Worm (Caenorhabditis elegans) whole organism, young adult: ENCODE data around the gene bre-5.
A peak's percentile ranks its signal among the peaks of the same experiment; 100 is the strongest.

ENCODE experiments used
- B0019.2 ChIP-seq: fragments of 200-800 bp; sonication (Bioruptor generic); conservative IDR thresholded peaks from 2 replicates; pipeline ENCODE4 v1.3.6; 2022; ENCODE audit warnings: missing genetic modification reagents, missing genetic modification characterization, missing compliant biosample characterization
- B0035.1 ChIP-seq: sonication (generic microtip); optimal IDR thresholded peaks from 2 replicates; lab custom pipeline; 2016; ENCODE audit warnings: missing genetic modification characterization, mild to moderate bottlenecking, missing compliant biosample characterization, missing genotype, missing genetic modification reagents
- C06A6.2 ChIP-seq: fragments of 200-800 bp; sonication (Bioruptor generic); conservative IDR thresholded peaks from 2 replicates; pipeline ENCODE4 v1.3.6; 2022; ENCODE audit warnings: missing genetic modification characterization, missing compliant biosample characterization
- F37B4.10 ChIP-seq: fragments of 200-800 bp; sonication (Bioruptor generic); IDR thresholded peaks from 2 replicates; pipeline ENCODE4 v1.3.6; 2022; ENCODE audit warnings: missing genetic modification characterization, missing compliant biosample characterization
- F55B11.4 ChIP-seq: sonication (generic microtip); optimal IDR thresholded peaks from 2 replicates; lab custom pipeline; 2016; ENCODE audit warnings: missing compliant biosample characterization, missing genetic modification characterization, borderline replicate concordance; ENCODE audit not compliant: insufficient read depth
- K11D2.4 ChIP-seq: fragments of 200-800 bp; sonication (Bioruptor generic); IDR thresholded peaks from 2 replicates; pipeline ENCODE4 v1.3.6; 2022; ENCODE audit warnings: missing genetic modification reagents, missing genetic modification characterization, missing compliant biosample characterization
- K12H6.12 ChIP-seq: fragments of 200-800 bp; sonication (Bioruptor generic); optimal IDR thresholded peaks from 2 replicates; lab custom pipeline; 2018; ENCODE audit warnings: mild to moderate bottlenecking, missing genetic modification characterization, missing compliant biosample characterization
- T07F8.4 ChIP-seq: sonication (generic microtip); optimal IDR thresholded peaks from 2 replicates; lab custom pipeline; 2016; ENCODE audit warnings: mild to moderate bottlenecking, missing genetic modification characterization, moderate library complexity, missing compliant biosample characterization
- T26A5.8 ChIP-seq: sonication (generic microtip); optimal IDR thresholded peaks from 2 replicates; lab custom pipeline; 2016; ENCODE audit warnings: missing genetic modification characterization, missing compliant biosample characterization
- Y95B8A.8 ChIP-seq: fragments of 200-800 bp; sonication (Bioruptor generic); IDR thresholded peaks from 2 replicates; pipeline ENCODE4 v1.3.6; 2022; ENCODE audit warnings: missing genetic modification reagents, missing genetic modification characterization, missing compliant biosample characterization
- ZK185.1 ChIP-seq: sonication (generic microtip); optimal IDR thresholded peaks from 2 replicates; lab custom pipeline; 2016; ENCODE audit warnings: mild to moderate bottlenecking, missing genetic modification characterization, missing compliant biosample characterization; ENCODE audit not compliant: poor library complexity, severe bottlenecking
- attf-3 ChIP-seq: fragments of 200-800 bp; sonication (Bioruptor generic); conservative IDR thresholded peaks from 2 replicates; pipeline ENCODE4 v1.3.6; 2022; ENCODE audit warnings: missing genetic modification reagents, missing genetic modification characterization, missing compliant biosample characterization
- attf-6 ChIP-seq: fragments of 200-800 bp; sonication (Bioruptor generic); IDR thresholded peaks from 2 replicates; pipeline ENCODE4 v1.3.6; 2022; ENCODE audit warnings: missing genetic modification reagents, missing genetic modification characterization, missing compliant biosample characterization
- cebp-2 ChIP-seq: fragments of 200-800 bp; sonication (Bioruptor generic); IDR thresholded peaks from 2 replicates; pipeline ENCODE4 v1.3.6; 2022; ENCODE audit warnings: missing genetic modification characterization, missing compliant biosample characterization
- ceh-100 ChIP-seq: fragments of 200-800 bp; sonication (Bioruptor generic); IDR thresholded peaks from 2 replicates; pipeline ENCODE4 v1.3.6; 2022; ENCODE audit warnings: missing genetic modification reagents, missing genetic modification characterization, missing compliant biosample characterization
- ceh-91 ChIP-seq: fragments of 200-800 bp; sonication (Bioruptor generic); IDR thresholded peaks from 2 replicates; pipeline ENCODE4 v1.3.6; 2022; ENCODE audit warnings: missing genetic modification reagents, missing genetic modification characterization, missing compliant biosample characterization
- chd-7 ChIP-seq: sonication (generic microtip); optimal IDR thresholded peaks from 2 replicates; lab custom pipeline; 2016; ENCODE audit warnings: mild to moderate bottlenecking, missing genetic modification characterization, moderate library complexity, missing compliant biosample characterization
- egl-44 ChIP-seq: fragments of 200-800 bp; sonication (Bioruptor generic); IDR thresholded peaks from 2 replicates; pipeline ENCODE4 v1.3.6; 2022; ENCODE audit warnings: missing genetic modification reagents, missing genetic modification characterization, missing compliant biosample characterization
- egrh-3 ChIP-seq: fragments of 200-800 bp; sonication (Bioruptor generic); IDR thresholded peaks from 2 replicates; pipeline ENCODE4 v1.3.6; 2022; ENCODE audit warnings: missing genetic modification reagents, missing genetic modification characterization, missing compliant biosample characterization
- him-1 ChIP-seq: sonication (generic microtip); optimal IDR thresholded peaks from 2 replicates; lab custom pipeline; 2016; ENCODE audit warnings: missing genotype, missing genetic modification reagents, missing genetic modification characterization, missing compliant biosample characterization
- hlh-12 ChIP-seq: sonication (generic microtip); optimal IDR thresholded peaks from 2 replicates; lab custom pipeline; 2016; ENCODE audit warnings: missing genetic modification characterization, missing compliant biosample characterization
- hmg-1.2 ChIP-seq: fragments of 200-800 bp; sonication (Bioruptor generic); IDR thresholded peaks from 2 replicates; pipeline ENCODE4 v1.3.6; 2022; ENCODE audit warnings: missing genetic modification reagents, missing genetic modification characterization, missing compliant biosample characterization
- hmg-20 ChIP-seq: fragments of 200-800 bp; sonication (Bioruptor generic); IDR thresholded peaks from 2 replicates; pipeline ENCODE4 v1.3.6; 2022; ENCODE audit warnings: missing genetic modification reagents, missing genetic modification characterization, missing compliant biosample characterization
- let-526 ChIP-seq: fragments of 200-800 bp; sonication (Bioruptor generic); IDR thresholded peaks from 2 replicates; pipeline ENCODE4 v1.3.6; 2022; ENCODE audit warnings: missing genetic modification reagents, missing genetic modification characterization, missing compliant biosample characterization
- lin-54 ChIP-seq: fragments of 200-800 bp; sonication (Bioruptor generic); optimal IDR thresholded peaks from 2 replicates; lab custom pipeline; 2018; ENCODE audit warnings: mild to moderate bottlenecking, missing genetic modification characterization, missing compliant biosample characterization
- lsy-27 ChIP-seq: sonication (generic microtip); optimal IDR thresholded peaks from 2 replicates; lab custom pipeline; 2017; ENCODE audit warnings: missing genetic modification characterization, mild to moderate bottlenecking, missing compliant biosample characterization, antibody characterized with exemption, missing genotype, borderline replicate concordance; ENCODE audit not compliant: insufficient read depth
- madf-3 ChIP-seq: fragments of 200-800 bp; sonication (Bioruptor generic); IDR thresholded peaks from 2 replicates; pipeline ENCODE4 v1.3.6; 2022; ENCODE audit warnings: missing genetic modification reagents, missing genetic modification characterization, missing compliant biosample characterization
- mxl-1 ChIP-seq: sonication (generic microtip); optimal IDR thresholded peaks from 2 replicates; lab custom pipeline; 2016; ENCODE audit warnings: missing genetic modification characterization, missing compliant biosample characterization
- nhr-27 ChIP-seq: fragments of 200-800 bp; sonication (Bioruptor generic); optimal IDR thresholded peaks from 2 replicates; lab custom pipeline; 2018; ENCODE audit warnings: mild to moderate bottlenecking, missing genetic modification characterization, moderate library complexity, missing compliant biosample characterization
- nhr-80 ChIP-seq: sonication (generic microtip); optimal IDR thresholded peaks from 2 replicates; lab custom pipeline; 2016; ENCODE audit warnings: missing genetic modification characterization, missing compliant biosample characterization
- pbrm-1 ChIP-seq: fragments of 200-800 bp; sonication (Bioruptor generic); IDR thresholded peaks from 2 replicates; pipeline ENCODE4 v1.3.6; 2022; ENCODE audit warnings: missing genetic modification reagents, missing genetic modification characterization, missing compliant biosample characterization
- rec-8 ChIP-seq, 2 experiments: sonication (generic microtip); optimal IDR thresholded peaks; 2 replicates each; lab custom pipeline; 2016; ENCODE audit warnings: mild to moderate bottlenecking in 2 of 2, missing genetic modification characterization in 2 of 2, missing genetic modification reagents in 2 of 2, missing genotype in 2 of 2, missing biosample characterization in 1 of 2, missing compliant biosample characterization in 1 of 2, moderate library complexity in 1 of 2
- repo-1 ChIP-seq: sonication (generic microtip); optimal IDR thresholded peaks from 2 replicates; lab custom pipeline; 2017; ENCODE audit warnings: mild to moderate bottlenecking, missing genetic modification characterization, missing compliant biosample characterization
- rpc-1 ChIP-seq, 2 experiments: fragments of 150-350 bp in 1 of 2; sonication (generic microtip) in 1 of 2; optimal IDR thresholded peaks; 2 replicates each; lab custom pipeline; 2014 to 2018; ENCODE audit warnings: missing biosample characterization in 1 of 2, missing genetic modification characterization in 1 of 2, missing genetic modification reagents in 1 of 2, missing genotype in 1 of 2
- sdz-38 ChIP-seq: sonication (generic microtip); optimal IDR thresholded peaks from 2 replicates; lab custom pipeline; 2016; ENCODE audit warnings: missing genotype, missing genetic modification characterization, missing compliant biosample characterization
- snpc-1.1 ChIP-seq: sonication (generic microtip); optimal IDR thresholded peaks from 2 replicates; lab custom pipeline; 2017; ENCODE audit warnings: missing genetic modification characterization, mild to moderate bottlenecking, missing compliant biosample characterization, antibody characterized with exemption, moderate library complexity, missing genotype, missing genetic modification reagents; ENCODE audit not compliant: insufficient read depth
- snpc-4 ChIP-seq, 5 experiments: fragments of 150-350 bp in 1 of 5; sonication (generic microtip) in 4 of 5; optimal IDR thresholded peaks; 2 replicates each; lab custom pipeline; 2014 to 2018; ENCODE audit warnings: missing genetic modification characterization in 5 of 5, missing biosample characterization in 3 of 5, antibody characterized with exemption in 2 of 5, mild to moderate bottlenecking in 2 of 5, missing compliant biosample characterization in 2 of 5, missing genotype in 2 of 5, moderate library complexity in 2 of 5, missing genetic modification reagents in 1 of 5
- somi-1 ChIP-seq: fragments of 200-800 bp; sonication (Bioruptor generic); optimal IDR thresholded peaks from 2 replicates; lab custom pipeline; 2018; ENCODE audit warnings: mild to moderate bottlenecking, missing genetic modification characterization, missing compliant biosample characterization
- sptf-2 ChIP-seq: fragments of 200-800 bp; sonication (Bioruptor generic); optimal IDR thresholded peaks from 2 replicates; lab custom pipeline; 2018; ENCODE audit warnings: mild to moderate bottlenecking, missing genetic modification characterization, missing compliant biosample characterization
- tbp1 ChIP-seq: fragments of 200-800 bp; sonication (Bioruptor generic); optimal IDR thresholded peaks from 2 replicates; lab custom pipeline; 2018; ENCODE audit warnings: mild to moderate bottlenecking, missing genetic modification characterization, missing compliant biosample characterization
- tbx-9 ChIP-seq: sonication (generic microtip); optimal IDR thresholded peaks from 2 replicates; lab custom pipeline; 2016; ENCODE audit warnings: borderline replicate concordance, missing genetic modification characterization, inconsistent platforms, missing compliant biosample characterization
- zfh-2 ChIP-seq: fragments of 200-800 bp; sonication (Bioruptor generic); conservative IDR thresholded peaks from 2 replicates; pipeline ENCODE4 v1.3.6; 2022; ENCODE audit warnings: missing genetic modification reagents, missing genetic modification characterization, missing compliant biosample characterization
- ztf-22 ChIP-seq: fragments of 200-800 bp; sonication (Bioruptor generic); optimal IDR thresholded peaks from 2 replicates; lab custom pipeline; 2018; ENCODE audit warnings: mild to moderate bottlenecking, missing genetic modification characterization, moderate library complexity, missing compliant biosample characterization

The bre-5 gene

DNA sequence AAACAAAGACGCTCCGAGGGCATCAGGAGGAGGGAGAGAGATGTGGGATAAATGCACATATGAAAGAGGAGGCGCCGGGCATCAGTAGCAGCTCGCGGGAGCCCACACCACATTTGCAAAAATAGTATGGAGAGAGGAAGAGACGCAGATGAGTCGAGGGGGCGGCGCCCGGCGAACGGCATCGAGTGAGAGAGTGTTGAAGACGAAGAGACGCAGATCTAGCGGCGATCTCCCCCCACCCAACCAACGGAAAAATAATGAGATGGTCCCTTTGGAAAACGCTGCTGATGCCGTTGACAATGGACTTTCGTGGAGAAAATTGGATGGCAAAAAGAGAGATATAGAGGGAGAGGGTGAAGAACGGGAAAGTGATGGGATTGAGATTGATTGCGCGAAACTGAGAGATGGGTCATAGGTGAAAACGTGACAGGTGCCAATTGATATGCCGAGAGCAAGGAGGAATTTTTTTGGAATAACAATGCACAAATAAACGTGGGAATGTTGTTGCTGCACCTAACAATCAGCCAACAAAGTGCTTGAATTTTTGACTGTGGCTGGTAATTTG lies 38.5 kb downstream of the bre-5 start:
- TF ChIP-seq lsy-27 (tag; lab: Kevin White, UChicago) (no peak), nhr-27 (tag; lab: Kevin White, UChicago) (no peak), hmg-1.2 (GFP tag; lab: Robert Waterston, UW) (peak; percentile 85), ceh-91 (no peak), K12H6.12 (tag; lab: Kevin White, UChicago) (peak; percentile 4), zfh-2 (GFP tag; lab: Robert Waterston, UW) (peak; percentile 93), repo-1 (tag; lab: Kevin White, UChicago) (no peak)

- TF ChIP-seq B0019.2 (GFP tag; lab: Robert Waterston, UW), result no peak
- no peak for TF ChIP-seq ceh-100 (GFP tag; lab: Robert Waterston, UW)
- TF ChIP-seq T26A5.8 (tag; lab: Kevin White, UChicago), result no peak
- no peak for TF ChIP-seq attf-3 (GFP tag; lab: Robert Waterston, UW)
- no peak for TF ChIP-seq rec-8 (tag; optimal IDR thresholded peaks at IDR 0.05; lab: Kevin White, UChicago)
- no peak for TF ChIP-seq zfh-2 (GFP tag; lab: Robert Waterston, UW)
- no peak for TF ChIP-seq mxl-1 (tag; lab: Kevin White, UChicago)
- TF ChIP-seq madf-3 (GFP tag; lab: Robert Waterston, UW), result no peak
- no peak for TF ChIP-seq chd-7 (tag; lab: Kevin White, UChicago)
- no peak for TF ChIP-seq sdz-38 (tag; lab: Kevin White, UChicago)
- no peak for TF ChIP-seq pbrm-1 (GFP tag; lab: Robert Waterston, UW)
- TF ChIP-seq K11D2.4 (GFP tag; lab: Robert Waterston, UW), result no peak
- no peak for TF ChIP-seq repo-1 (tag; lab: Kevin White, UChicago)
- TF ChIP-seq snpc-4 (GFP tag; optimal IDR thresholded peaks at IDR 0.05; lab: Kevin White, UChicago), result no peak
- TF ChIP-seq snpc-4 (tag; optimal IDR thresholded peaks at IDR 0.05; lab: Kevin White, UChicago), result no peak
- TF ChIP-seq tbp1 (GFP tag; lab: Kevin White, UChicago), result no peak
Observed at ce11 chrIV:12010859-12011258, 40.2 kb downstream of the bre-5 start, which contains the start of the genes ZK617.26 and unc-22. Gene ZK617.26 (minus strand): TSS chrIV:12010959. Gene unc-22 (minus strand): TSS chrIV:12011007.

- TF ChIP-seq cebp-2 (GFP tag; lab: Robert Waterston, UW), result no peak
- TF ChIP-seq sptf-2 (GFP tag; lab: Kevin White, UChicago), result no peak
- TF ChIP-seq somi-1 (GFP tag; lab: Kevin White, UChicago), result peak; percentile 26
- TF ChIP-seq him-1 (tag; lab: Kevin White, UChicago), result no peak
- no peak for TF ChIP-seq lin-54 (GFP tag; lab: Kevin White, UChicago)
- peak; percentile 97 for TF ChIP-seq zfh-2 (GFP tag; lab: Robert Waterston, UW)
- TF ChIP-seq hmg-1.2 (GFP tag; lab: Robert Waterston, UW), result 0 out of 2 replicates have a peak, but pooled peaks have one; percentile 14
- TF ChIP-seq hmg-20 (GFP tag; lab: Robert Waterston, UW), result no peak
- TF ChIP-seq ZK185.1, result no peak
- TF ChIP-seq attf-6 (GFP tag; lab: Robert Waterston, UW), result no peak
- TF ChIP-seq T07F8.4, result no peak
- no peak for TF ChIP-seq B0035.1 (tag; lab: Kevin White, UChicago)
- TF ChIP-seq snpc-1.1 (tag; lab: Kevin White, UChicago), result no peak
- TF ChIP-seq F37B4.10 (GFP tag; lab: Robert Waterston, UW), result no peak
- TF ChIP-seq ztf-22 (GFP tag; lab: Kevin White, UChicago), result peak; percentile 6
- peak; percentile 68; the same call in 1 of the 2 replicates for TF ChIP-seq egrh-3 (GFP tag; lab: Robert Waterston, UW)
- no peak for TF ChIP-seq repo-1 (tag; lab: Kevin White, UChicago)
- TF ChIP-seq C06A6.2, result no peak
- no peak for TF ChIP-seq Y95B8A.8 (GFP tag; lab: Robert Waterston, UW)
- no peak for TF ChIP-seq hlh-12 (tag; lab: Kevin White, UChicago)
- TF ChIP-seq let-526 (GFP tag; lab: Robert Waterston, UW), result no peak
- no peak for TF ChIP-seq F55B11.4 (tag; lab: Kevin White, UChicago)
- TF ChIP-seq tbx-9 (tag; lab: Kevin White, UChicago), result no peak
- no peak for TF ChIP-seq egl-44 (GFP tag; lab: Robert Waterston, UW)
- TF ChIP-seq nhr-80, result no peak
- TF ChIP-seq rpc-1 (optimal IDR thresholded peaks at IDR 0.05; lab: Kevin White, UChicago), result no peak
- TF ChIP-seq rpc-1 (tag; optimal IDR thresholded peaks at IDR 0.05; lab: Kevin White, UChicago), result no peak
Observed at ce11 chrIV:12010377-12010776, 40.6 kb downstream of the bre-5 start.
